Comparison of ENCODE assay signal across 1 fruit fly cellular context in genomic region chr3R:31127357-31127775, dm6.
TF ChIP-seq lines count a peak whose summit lies in the region.

No protein-coding gene starts in this region.

TF ChIP-seq in whole organism, embryonic, 481 proteins besides CTCF, POLR2A, EP300 and RAD21 (continued from another document):
- TF ChIP-seq dmrt11E (tag; optimal IDR thresholded peaks at IDR 0.05; lab: Kevin White, UChicago) = no peak
- peak; percentile 17 for TF ChIP-seq CG2678 (tag; optimal IDR thresholded peaks at IDR 0.05; lab: Kevin White, UChicago)
- TF ChIP-seq grn (GFP tag; optimal IDR thresholded peaks at IDR 0.05; lab: Kevin White, UChicago) = peak; percentile 88
- TF ChIP-seq Rfx (GFP tag; IDR thresholded peaks at IDR 0.05; lab: Robert Waterston, UW) = 0 out of 2 replicates have a peak, but pooled peaks have one; percentile 28
- TF ChIP-seq jumu (GFP tag; optimal IDR thresholded peaks at IDR 0.05; lab: Kevin White, UChicago) = no peak
- TF ChIP-seq gem (tag; optimal IDR thresholded peaks at IDR 0.05; lab: Kevin White, UChicago) = peak; percentile 20
- TF ChIP-seq B-H2 (GFP tag; optimal IDR thresholded peaks at IDR 0.05; lab: Kevin White, UChicago) = peak; percentile 18
- TF ChIP-seq CG15514 (GFP tag; optimal IDR thresholded peaks at IDR 0.05; lab: Kevin White, UChicago) = peak; percentile 6
- peak; percentile 53 for TF ChIP-seq ATbp (GFP tag; optimal IDR thresholded peaks at IDR 0.05; lab: Kevin White, UChicago)
- TF ChIP-seq salm (tag; optimal IDR thresholded peaks at IDR 0.05; lab: Kevin White, UChicago) = peak; percentile 29
- TF ChIP-seq Fer1 (GFP tag; optimal IDR thresholded peaks at IDR 0.05; lab: Kevin White, UChicago) = peak; percentile 29
- TF ChIP-seq crp (GFP tag; optimal IDR thresholded peaks at IDR 0.05; lab: Kevin White, UChicago) = peak in 1 of 2 experiments; percentile 67
- peak; percentile 7; the same call in 1 of the 2 replicates for TF ChIP-seq CG13287 (GFP tag; IDR thresholded peaks at IDR 0.05; lab: Robert Waterston, UW; ENCODE audit: partially characterized antibody)
- TF ChIP-seq mirr (GFP tag; optimal IDR thresholded peaks at IDR 0.05; lab: Kevin White, UChicago) = peak; percentile 25
- TF ChIP-seq Dp (GFP tag; optimal IDR thresholded peaks at IDR 0.05; lab: Kevin White, UChicago) = peak; percentile 45
